Fruit fly (Drosophila melanogaster): ENCODE measurements around the gene Gos28.

The Gos28 gene

dm6 chr3R:18619451-18619942, 44.0 kb upstream of the Gos28 start:
- TF ChIP-seq CG32006 (GFP tag; optimal IDR thresholded peaks at IDR 0.05) (peak; percentile 74), Ets96B (tag; optimal IDR thresholded peaks at IDR 0.05) (no peak), CG6854 (GFP tag; optimal IDR thresholded peaks at IDR 0.05) (no peak), salr (GFP tag; optimal IDR thresholded peaks at IDR 0.05) (peak in 1 of 2 experiments; percentile 52), CG4318 (GFP tag; optimal IDR thresholded peaks at IDR 0.05) (peak; percentile 43), Sox14 (GFP tag; optimal IDR thresholded peaks at IDR 0.05) (peak; percentile 5), Gug (GFP tag; IDR thresholded peaks at IDR 0.05) (no peak), Eip78C (GFP tag) (peak; percentile 67), CG11902 (GFP tag; optimal IDR thresholded peaks at IDR 0.05) (no peak), Sox102F (GFP tag; optimal IDR thresholded peaks at IDR 0.05) (no peak), vri (GFP tag; optimal IDR thresholded peaks at IDR 0.05) (no peak), Hr39 (GFP tag; optimal IDR thresholded peaks at IDR 0.05) (no peak), OdsH (GFP tag; optimal IDR thresholded peaks at IDR 0.05) (peak; percentile 5), CG9139 (GFP tag; optimal IDR thresholded peaks at IDR 0.05) (no peak), Hr4 (GFP tag; optimal IDR thresholded peaks at IDR 0.05) (peak; percentile 65), CG1621 (tag; optimal IDR thresholded peaks at IDR 0.05) (no peak), CG15336 (GFP tag; IDR thresholded peaks at IDR 0.05) (peak; percentile 38; the same call in 1 of the 2 replicates), CG8119 (GFP tag; IDR thresholded peaks at IDR 0.05) (peak; percentile 43; the same call in 1 of the 3 replicates), CG6276 (GFP tag; optimal IDR thresholded peaks at IDR 0.05) (peak; percentile 13), svp (GFP tag) (no peak)

dm6 chr3R:18621230-18621629, 42.3 kb upstream of the Gos28 start, which contains the start of gene CG14304:
Gene CG14304, minus strand, starts transcription at chr3R:18621327.
- TF ChIP-seq eg (GFP tag; IDR thresholded peaks at IDR 0.05) (peak; percentile 44; the same call in 1 of the 3 replicates), ss (GFP tag; optimal IDR thresholded peaks at IDR 0.05) (peak in 1 of 2 experiments; percentile 30), CG6276 (GFP tag; optimal IDR thresholded peaks at IDR 0.05) (no peak)

- no peak for TF ChIP-seq CG7368 (GFP tag; optimal IDR thresholded peaks at IDR 0.05)
- no peak for TF ChIP-seq Sox15 (GFP tag; optimal IDR thresholded peaks at IDR 0.05)
- peak; percentile 39; the same call in 1 of the 2 replicates for TF ChIP-seq Gug (GFP tag; IDR thresholded peaks at IDR 0.05)
- no peak for TF ChIP-seq lz (GFP tag; optimal IDR thresholded peaks at IDR 0.05)
- no peak for TF ChIP-seq CG3032 (tag; optimal IDR thresholded peaks at IDR 0.05)
- peak; percentile 49 for TF ChIP-seq OdsH (GFP tag; optimal IDR thresholded peaks at IDR 0.05)
- TF ChIP-seq fd85E (GFP tag; optimal IDR thresholded peaks at IDR 0.05), result no peak
- TF ChIP-seq cyc (GFP tag; optimal IDR thresholded peaks at IDR 0.05), result peak; percentile 1
- no peak for TF ChIP-seq Ets96B (tag; optimal IDR thresholded peaks at IDR 0.05)
- TF ChIP-seq spab (GFP tag; optimal IDR thresholded peaks at IDR 0.05), result no peak
- TF ChIP-seq CG6163 (GFP tag; IDR thresholded peaks at IDR 0.05), result peak; percentile 69
- TF ChIP-seq Ets21C (GFP tag; optimal IDR thresholded peaks at IDR 0.05), result no peak
- peak; percentile 74 for TF ChIP-seq eg (GFP tag; IDR thresholded peaks at IDR 0.05)
- TF ChIP-seq ss (GFP tag; optimal IDR thresholded peaks at IDR 0.05), result no peak
- peak; percentile 73 for TF ChIP-seq CG32006 (GFP tag; optimal IDR thresholded peaks at IDR 0.05)
- no peak for TF ChIP-seq CG9139 (GFP tag; optimal IDR thresholded peaks at IDR 0.05)
- peak; percentile 49 for TF ChIP-seq achi (GFP tag; optimal IDR thresholded peaks at IDR 0.05)
- TF ChIP-seq Hr39 (GFP tag; optimal IDR thresholded peaks at IDR 0.05), result no peak
- TF ChIP-seq svp (GFP tag), result peak; percentile 47
- no peak for TF ChIP-seq CG10669 (GFP tag; optimal IDR thresholded peaks at IDR 0.05)
- no peak for TF ChIP-seq CG8632 (GFP tag; optimal IDR thresholded peaks at IDR 0.05)
- TF ChIP-seq CG6808 (GFP tag; optimal IDR thresholded peaks at IDR 0.05), result no peak
- no peak for TF ChIP-seq fkh (GFP tag; optimal IDR thresholded peaks at IDR 0.05)
- TF ChIP-seq CG10631 (GFP tag; optimal IDR thresholded peaks at IDR 0.05), result peak; percentile 26
- TF ChIP-seq salr (GFP tag; optimal IDR thresholded peaks at IDR 0.05), result peak in 1 of 2 experiments; percentile 48
- peak; percentile 54 for TF ChIP-seq CG3919 (GFP tag; optimal IDR thresholded peaks at IDR 0.05)
- TF ChIP-seq CG6792 (GFP tag; optimal IDR thresholded peaks at IDR 0.05), result no peak
- TF ChIP-seq Smox (GFP tag; optimal IDR thresholded peaks at IDR 0.05), result no peak
- TF ChIP-seq fd59A (GFP tag; optimal IDR thresholded peaks at IDR 0.05), result no peak
- TF ChIP-seq CG16779 (tag; optimal IDR thresholded peaks at IDR 0.05), result no peak
- peak; percentile 42; the same call in 1 of the 2 replicates for TF ChIP-seq CG11294 (GFP tag; IDR thresholded peaks at IDR 0.05)
- TF ChIP-seq Eip75B (GFP tag; optimal IDR thresholded peaks at IDR 0.05), result no peak
- TF ChIP-seq CG34406 (GFP tag; optimal IDR thresholded peaks at IDR 0.05), result no peak
- TF ChIP-seq CG8319 (GFP tag; optimal IDR thresholded peaks at IDR 0.05), result no peak
- no peak for TF ChIP-seq CG1621 (tag; optimal IDR thresholded peaks at IDR 0.05)
- TF ChIP-seq CG6854 (GFP tag; optimal IDR thresholded peaks at IDR 0.05), result no peak
- TF ChIP-seq vri (GFP tag; optimal IDR thresholded peaks at IDR 0.05), result no peak
Observed at dm6 chr3R:18624541-18624940, 39.0 kb upstream of the Gos28 start.

Data from whole organism, prepupa.